Worm (Caenorhabditis elegans) whole organism, early embryonic: ENCODE results near the gene rpl-5.

Source experiments
- B0310.2 ChIP-seq: sonication (generic microtip); optimal IDR thresholded peaks from 2 replicates; lab custom pipeline; 2016; ENCODE audit warnings: mild to moderate bottlenecking, missing genetic modification characterization, missing compliant biosample characterization
- F13C5.2 ChIP-seq: sonication (generic microtip); optimal IDR thresholded peaks from 2 replicates; lab custom pipeline; 2017; ENCODE audit warnings: mild to moderate bottlenecking, missing genetic modification characterization, inconsistent platforms, missing compliant biosample characterization
- aly-1 ChIP-seq: sonication (generic microtip); optimal IDR thresholded peaks from 2 replicates; lab custom pipeline; 2016; ENCODE audit warnings: missing genetic modification characterization, missing compliant biosample characterization
- ama-1 ChIP-seq: fragments of 150-350 bp; optimal IDR thresholded peaks from 2 replicates; lab custom pipeline; 2014
- ceh-13 ChIP-seq: fragments of 200-800 bp; sonication (Bioruptor generic); optimal IDR thresholded peaks from 2 replicates; lab custom pipeline; 2018; ENCODE audit warnings: mild to moderate bottlenecking, missing genetic modification characterization, missing compliant biosample characterization
- ceh-36 ChIP-seq: sonication (generic microtip); optimal IDR thresholded peaks from 2 replicates; lab custom pipeline; 2016; ENCODE audit warnings: missing genetic modification characterization, inconsistent platforms, missing compliant biosample characterization
- ets-7 ChIP-seq: sonication (generic microtip); optimal IDR thresholded peaks from 2 replicates; lab custom pipeline; 2016; ENCODE audit warnings: missing genotype, missing genetic modification characterization, missing compliant biosample characterization
- flt-1 ChIP-seq: fragments of 200-800 bp; sonication (Bioruptor generic); IDR thresholded peaks from 2 replicates; pipeline ENCODE4 v1.3.6; 2022; ENCODE audit warnings: missing genetic modification characterization, missing compliant biosample characterization
- hmbx-1 ChIP-seq: sonication (generic microtip); optimal IDR thresholded peaks from 2 replicates; lab custom pipeline; 2016; ENCODE audit warnings: mild to moderate bottlenecking, missing genetic modification characterization, missing compliant biosample characterization
- hmg-4 ChIP-seq: fragments of 200-800 bp; sonication (Bioruptor generic); optimal IDR thresholded peaks from 2 replicates; lab custom pipeline; 2018; ENCODE audit warnings: mild to moderate bottlenecking, missing genetic modification characterization, missing compliant biosample characterization
- hnd-1 ChIP-seq: sonication (generic microtip); optimal IDR thresholded peaks from 2 replicates; lab custom pipeline; 2016; ENCODE audit warnings: missing genetic modification characterization, missing compliant biosample characterization
- pes-1 ChIP-seq: fragments of 200-800 bp; sonication (Bioruptor generic); IDR thresholded peaks from 2 replicates; pipeline ENCODE4 v1.3.6; 2022; ENCODE audit warnings: missing genetic modification reagents, missing genetic modification characterization, missing compliant biosample characterization
- scrt-1 ChIP-seq: fragments of 200-800 bp; sonication (Bioruptor generic); IDR thresholded peaks from 2 replicates; pipeline ENCODE4 v1.3.6; 2022; ENCODE audit warnings: missing genetic modification characterization, missing compliant biosample characterization
- sea-1 ChIP-seq: fragments of 200-800 bp; sonication (Bioruptor generic); conservative IDR thresholded peaks from 2 replicates; pipeline ENCODE4 v1.3.6; 2022; ENCODE audit warnings: missing genetic modification characterization, missing compliant biosample characterization
- tbx-11 ChIP-seq: fragments of 200-800 bp; sonication (Bioruptor generic); IDR thresholded peaks from 2 replicates; pipeline ENCODE4 v1.3.6; 2022; ENCODE audit warnings: missing genetic modification characterization, missing compliant biosample characterization
- tbx-37 ChIP-seq: fragments of 200-800 bp; sonication (Bioruptor generic); conservative IDR thresholded peaks from 2 replicates; pipeline ENCODE4 v1.3.6; 2022; ENCODE audit warnings: missing genetic modification reagents, missing genetic modification characterization, missing compliant biosample characterization
- tra-4 ChIP-seq: sonication (generic microtip); optimal IDR thresholded peaks from 2 replicates; lab custom pipeline; 2017; ENCODE audit warnings: missing genetic modification characterization, missing compliant biosample characterization

rpl-5 gene

DNA sequence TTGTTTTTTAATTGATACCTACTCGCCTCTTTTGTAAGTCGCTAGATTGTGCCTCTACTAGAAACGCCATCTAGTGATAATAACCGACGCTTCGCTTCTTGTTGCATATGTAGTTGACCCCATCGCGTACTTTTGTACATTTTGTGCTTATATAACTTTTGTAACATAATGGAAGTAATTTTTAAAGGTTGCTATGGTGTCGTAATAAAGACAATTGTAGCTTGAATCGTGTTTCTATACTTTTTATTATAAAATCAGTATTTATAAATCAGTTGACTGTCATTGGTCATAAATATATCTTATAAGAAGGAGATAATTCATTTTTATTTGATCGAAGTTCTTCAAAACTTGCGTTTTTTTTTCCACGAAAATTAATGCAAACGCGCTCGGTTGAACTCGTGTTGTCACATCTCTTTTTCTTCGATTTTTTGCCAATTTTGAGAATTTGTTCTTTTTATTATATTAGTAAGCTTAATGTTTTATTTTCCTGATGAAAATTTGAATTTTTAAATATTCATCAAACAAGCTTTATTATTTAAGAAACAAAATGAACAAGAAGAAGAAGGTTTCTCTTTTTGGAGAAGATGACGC is 7.9 kb downstream of the rpl-5 start, which contains the start of gene F54C9.9:
F54C9.9 (plus strand) TSS at position 541 of the 591 bp plus-strand sequence.
- TF ChIP-seq aly-1 (tag; lab: Kevin White, UChicago) (no peak), sea-1 (no peak), pes-1 (GFP tag; lab: Robert Waterston, UW) (no peak), tbx-11 (GFP tag; lab: Robert Waterston, UW) (no peak), tbx-37 (GFP tag; lab: Robert Waterston, UW) (no peak), hmg-4 (no peak), ama-1 (lab: Kevin White, UChicago) (no peak), ceh-13 (GFP tag; lab: Kevin White, UChicago) (no peak), B0310.2 (tag; lab: Kevin White, UChicago) (no peak)

DNA sequence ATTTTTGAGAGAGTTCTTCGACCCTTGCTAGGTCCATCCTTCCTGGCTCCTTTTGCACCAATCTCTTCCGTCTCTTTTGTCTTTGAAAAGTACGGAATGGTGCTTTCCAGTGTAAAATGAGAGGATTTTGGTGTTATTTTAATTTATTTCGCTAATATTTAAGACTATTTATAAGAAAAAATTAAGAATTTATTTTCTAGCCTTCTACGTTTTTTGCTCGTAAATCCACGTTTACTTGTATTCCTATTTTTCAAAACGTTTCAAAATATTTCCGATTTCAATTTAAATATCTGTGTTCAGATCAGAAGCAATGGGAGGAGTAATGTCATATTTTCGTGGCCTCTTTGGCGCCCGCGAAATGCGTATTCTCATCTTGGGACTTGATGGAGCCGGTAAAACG is 12.0 kb downstream of the rpl-5 start, which contains the start of gene arl-1:
arl-1 (plus strand) TSS at position 301 of the 400 bp plus-strand sequence.
- no peak for TF ChIP-seq hmg-4
- TF ChIP-seq scrt-1 (GFP tag; lab: Robert Waterston, UW): no peak
- no peak for TF ChIP-seq ceh-36 (tag; lab: Kevin White, UChicago)
- TF ChIP-seq tbx-37 (GFP tag; lab: Robert Waterston, UW): no peak
- TF ChIP-seq tbx-11 (GFP tag; lab: Robert Waterston, UW): no peak
- no peak for TF ChIP-seq tra-4 (tag; lab: Kevin White, UChicago)
- TF ChIP-seq sea-1: no peak
- no peak for TF ChIP-seq aly-1 (tag; lab: Kevin White, UChicago)
- no peak for TF ChIP-seq hmbx-1 (tag; lab: Kevin White, UChicago)
- TF ChIP-seq F13C5.2 (tag; lab: Kevin White, UChicago): no peak
- TF ChIP-seq ama-1 (lab: Kevin White, UChicago): no peak
- no peak for TF ChIP-seq flt-1 (GFP tag; lab: Robert Waterston, UW)
- no peak for TF ChIP-seq hnd-1
- TF ChIP-seq B0310.2 (tag; lab: Kevin White, UChicago): no peak
- no peak for TF ChIP-seq ceh-13 (GFP tag; lab: Kevin White, UChicago)
- TF ChIP-seq ets-7 (tag; lab: Kevin White, UChicago): no peak
- TF ChIP-seq pes-1 (GFP tag; lab: Robert Waterston, UW): no peak

DNA sequence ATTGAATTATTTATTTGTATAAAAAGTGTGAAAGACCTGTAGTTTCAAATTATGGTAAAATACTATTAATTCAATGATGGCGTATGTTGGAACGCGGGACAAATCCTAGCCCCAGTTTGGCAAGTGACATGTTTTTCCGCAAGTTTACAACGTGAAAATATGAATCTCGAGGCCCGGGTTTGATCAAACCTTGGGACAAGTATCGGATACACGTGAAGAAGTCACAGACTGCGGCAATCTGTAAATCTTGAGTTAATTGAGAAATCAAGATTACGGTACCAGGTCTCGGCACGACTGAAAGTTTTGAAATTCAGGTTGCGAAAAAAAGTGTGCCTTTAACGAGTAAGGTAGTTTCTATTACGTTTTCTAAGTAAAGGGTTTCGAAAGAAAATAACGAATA is 13.3 kb downstream of the rpl-5 start:
- TF ChIP-seq flt-1 (GFP tag; lab: Robert Waterston, UW): no peak
- TF ChIP-seq F13C5.2 (tag; lab: Kevin White, UChicago): no peak
- no peak for TF ChIP-seq tbx-11 (GFP tag; lab: Robert Waterston, UW)
- peak; percentile 54 for TF ChIP-seq ama-1 (lab: Kevin White, UChicago)
- no peak for TF ChIP-seq ets-7 (tag; lab: Kevin White, UChicago)

ce11 chrII:8585036-8585627 is 15.4 kb downstream of the rpl-5 start, which contains the start of gene F54C9.11:
Gene F54C9.11 (minus strand): TSS chrII:8585086.
- TF ChIP-seq ceh-13 (GFP tag; lab: Kevin White, UChicago) (no peak), ets-7 (tag; lab: Kevin White, UChicago) (no peak), hmg-4 (no peak), aly-1 (tag; lab: Kevin White, UChicago) (no peak), hnd-1 (no peak), tbx-11 (GFP tag; lab: Robert Waterston, UW) (no peak), sea-1 (no peak), ama-1 (lab: Kevin White, UChicago) (no peak), F13C5.2 (tag; lab: Kevin White, UChicago) (no peak), pes-1 (GFP tag; lab: Robert Waterston, UW) (no peak), flt-1 (GFP tag; lab: Robert Waterston, UW) (no peak), ceh-36 (tag; lab: Kevin White, UChicago) (no peak), hmbx-1 (tag; lab: Kevin White, UChicago) (no peak), tbx-37 (GFP tag; lab: Robert Waterston, UW) (no peak)

DNA sequence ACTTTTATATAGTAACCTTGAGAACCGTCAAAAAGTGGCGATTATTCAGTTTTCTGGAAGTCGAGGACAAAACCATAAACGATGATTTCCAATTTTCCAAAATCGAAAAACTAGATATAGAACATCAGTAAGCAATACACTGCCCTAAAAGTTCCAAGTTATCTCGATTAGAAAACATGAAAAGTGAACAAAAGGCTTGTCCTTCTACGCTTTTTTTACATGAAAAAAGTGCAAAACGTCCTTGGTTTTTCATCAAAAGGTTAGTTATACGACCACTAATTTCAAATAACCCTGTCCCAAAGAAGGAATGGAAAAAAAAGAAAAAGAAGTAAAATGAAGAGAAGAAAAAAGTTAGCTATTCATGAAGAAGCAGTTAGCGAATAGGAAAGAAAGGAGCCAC is 16.2 kb downstream of the rpl-5 start:
- no peak for TF ChIP-seq flt-1 (GFP tag; lab: Robert Waterston, UW)
- no peak for TF ChIP-seq tbx-37 (GFP tag; lab: Robert Waterston, UW)
- TF ChIP-seq tra-4 (tag; lab: Kevin White, UChicago): no peak
- TF ChIP-seq ceh-13 (GFP tag; lab: Kevin White, UChicago): no peak
- no peak for TF ChIP-seq ceh-36 (tag; lab: Kevin White, UChicago)
- no peak for TF ChIP-seq hmg-4
- TF ChIP-seq tbx-11 (GFP tag; lab: Robert Waterston, UW): no peak

DNA sequence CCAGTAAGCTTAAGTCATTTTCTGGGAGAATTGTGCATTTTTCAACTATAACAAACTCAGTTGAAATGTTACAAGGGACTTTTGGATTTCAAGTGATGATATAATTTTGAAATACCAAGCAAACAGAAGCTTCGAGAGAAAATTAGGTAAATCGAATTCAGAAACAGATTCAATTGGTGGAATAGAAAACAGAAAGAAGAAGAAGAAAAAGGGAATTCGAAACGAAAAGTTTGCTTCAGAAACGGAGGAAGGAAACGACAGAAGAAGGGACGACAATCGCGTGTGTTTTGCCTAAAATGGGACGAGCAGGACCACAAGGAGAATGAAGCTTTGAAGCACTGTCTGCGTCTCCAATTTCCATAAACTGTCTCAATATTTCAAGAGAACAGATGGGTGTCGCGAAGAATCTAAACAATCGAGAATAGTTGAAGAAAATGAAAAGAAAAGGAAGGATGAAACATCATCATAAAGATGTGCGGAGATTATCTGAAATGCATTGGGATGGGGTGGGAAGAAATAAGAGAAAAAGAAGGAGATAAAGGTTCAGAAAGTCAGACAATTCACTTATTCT is 18.0 kb downstream of the rpl-5 start:
- TF ChIP-seq hnd-1 (no peak), aly-1 (tag; lab: Kevin White, UChicago) (no peak), hmbx-1 (tag; lab: Kevin White, UChicago) (no peak), ceh-36 (tag; lab: Kevin White, UChicago) (no peak), pes-1 (GFP tag; lab: Robert Waterston, UW) (no peak), tra-4 (tag; lab: Kevin White, UChicago) (no peak), ama-1 (lab: Kevin White, UChicago) (no peak), sea-1 (no peak), ceh-13 (GFP tag; lab: Kevin White, UChicago) (no peak), B0310.2 (tag; lab: Kevin White, UChicago) (no peak), ets-7 (tag; lab: Kevin White, UChicago) (no peak), flt-1 (GFP tag; lab: Robert Waterston, UW) (no peak)

ce11 chrII:8588442-8588841 is 18.7 kb downstream of the rpl-5 start:
- TF ChIP-seq tbx-11 (GFP tag; lab: Robert Waterston, UW): no peak
